Fruit fly (Drosophila melanogaster): ENCODE results near the gene dob.

DNA sequence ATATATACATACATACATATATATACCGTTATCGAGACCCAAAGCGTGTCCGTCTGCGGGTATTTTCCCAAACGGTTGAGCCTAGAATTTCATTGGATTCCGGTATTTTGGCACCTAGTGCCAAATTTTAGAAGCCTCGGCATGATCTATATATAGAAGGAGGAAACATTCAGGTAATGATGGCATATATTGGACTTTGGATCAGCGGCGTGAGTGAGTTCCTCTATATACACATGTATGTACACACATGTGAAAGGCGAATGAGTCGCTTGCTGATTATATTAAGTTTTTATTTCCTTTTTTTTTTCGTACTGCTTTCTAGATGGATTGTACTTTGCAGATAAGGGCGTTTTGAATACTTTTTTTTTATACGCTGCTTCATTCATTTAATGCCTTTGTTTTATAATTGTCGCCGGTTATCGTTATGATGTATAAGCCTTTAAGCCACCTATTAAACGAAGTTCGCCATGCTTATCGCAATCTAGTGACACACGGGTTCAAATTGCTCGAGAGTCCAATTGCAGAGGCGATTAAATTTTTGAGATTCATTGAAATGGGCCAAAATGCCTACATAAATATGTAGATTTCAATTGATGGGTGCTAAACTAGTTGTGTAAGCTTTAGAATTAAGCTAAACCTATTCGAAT lies 12.5 kb downstream of the dob start:
- TF ChIP-seq CG8478 (optimal IDR thresholded peaks at IDR 0.05) (no peak), CTCF (optimal IDR thresholded peaks at IDR 0.05) (no peak)

Data from S2 (cell line).